Worm (Caenorhabditis elegans): ENCODE results near the gene gyg-1.

DNA sequence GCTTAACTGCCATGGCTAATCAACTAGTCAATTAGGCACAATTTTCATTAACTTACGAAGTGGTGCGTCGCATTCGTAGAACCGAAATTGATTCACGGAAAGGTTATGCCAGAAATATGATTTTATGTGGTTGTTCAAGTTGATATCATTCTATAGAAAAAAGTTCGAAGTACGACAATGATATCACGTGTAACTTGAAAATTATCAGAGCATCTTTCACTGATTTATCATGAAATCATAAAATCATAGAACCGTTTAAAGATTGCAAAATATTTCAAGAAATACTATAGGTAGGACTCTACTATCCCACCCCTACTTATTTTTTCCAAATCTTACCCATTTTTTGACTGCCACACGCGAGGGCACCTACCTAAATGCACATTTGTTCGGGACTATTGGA is 15.5 kb downstream of the gyg-1 start:
- TF ChIP-seq unc-62 (GFP tag; optimal IDR thresholded peaks at IDR 0.05) (no peak), nfya-1 (tag; optimal IDR thresholded peaks at IDR 0.05; ENCODE audit: borderline replicate concordance, insufficient read depth) (no peak), sdz-38 (tag; optimal IDR thresholded peaks at IDR 0.05) (no peak), hsf-1 (GFP tag; IDR thresholded peaks at IDR 0.05) (no peak), pha-4 (tag; optimal IDR thresholded peaks at IDR 0.05) (no peak), aptf-3 (GFP tag; IDR thresholded peaks at IDR 0.05) (no peak), lin-35 (GFP tag; optimal IDR thresholded peaks at IDR 0.05) (no peak), nhr-179 (tag; optimal IDR thresholded peaks at IDR 0.05) (no peak), C17E4.6 (GFP tag; IDR thresholded peaks at IDR 0.05) (no peak), ztf-25 (GFP tag; IDR thresholded peaks at IDR 0.05) (no peak)
